Worm (Caenorhabditis elegans): Measurements from ENCODE around the gene srx-116.
A peak's percentile ranks its signal among the peaks of the same experiment; 100 is the strongest.

Gene srx-116

DNA sequence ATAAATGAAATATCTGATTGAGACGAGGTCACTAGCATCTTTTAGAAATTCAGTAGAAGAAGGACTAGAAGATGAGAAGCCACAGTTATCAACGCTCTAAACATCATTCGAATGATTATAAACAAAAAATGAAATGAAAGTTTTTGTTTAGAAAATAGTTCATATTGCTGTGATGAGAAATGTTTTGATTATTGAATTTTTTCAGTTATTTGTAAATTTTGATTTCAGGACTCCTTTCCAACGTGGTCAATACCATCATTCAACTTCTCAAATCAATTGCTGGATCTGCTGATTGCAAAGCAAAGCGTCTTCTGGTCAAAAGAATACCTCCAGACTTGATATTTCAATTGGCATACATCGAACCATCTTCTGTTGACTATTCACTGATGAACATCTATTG, 12.6 kb upstream of the srx-116 start, which contains the start of gene W05B10.6:
Gene W05B10.6, minus strand, starts transcription at position 101 of the 400 bp plus-strand sequence.
- TF ChIP-seq W03F9.2 (tag; optimal IDR thresholded peaks at IDR 0.05) (no peak), him-1 (tag; optimal IDR thresholded peaks at IDR 0.05) (no peak), dao-5 (tag; optimal IDR thresholded peaks at IDR 0.05) (no peak)

ce11 chrV:12659426-12659825, 11.3 kb upstream of the srx-116 start, which contains the start of gene ccch-3:
TSS of gene ccch-3 (minus strand) at chrV:12659687.
- TF ChIP-seq W03F9.2 (tag; optimal IDR thresholded peaks at IDR 0.05) (peak; percentile 54), him-1 (tag; optimal IDR thresholded peaks at IDR 0.05) (no peak)

DNA sequence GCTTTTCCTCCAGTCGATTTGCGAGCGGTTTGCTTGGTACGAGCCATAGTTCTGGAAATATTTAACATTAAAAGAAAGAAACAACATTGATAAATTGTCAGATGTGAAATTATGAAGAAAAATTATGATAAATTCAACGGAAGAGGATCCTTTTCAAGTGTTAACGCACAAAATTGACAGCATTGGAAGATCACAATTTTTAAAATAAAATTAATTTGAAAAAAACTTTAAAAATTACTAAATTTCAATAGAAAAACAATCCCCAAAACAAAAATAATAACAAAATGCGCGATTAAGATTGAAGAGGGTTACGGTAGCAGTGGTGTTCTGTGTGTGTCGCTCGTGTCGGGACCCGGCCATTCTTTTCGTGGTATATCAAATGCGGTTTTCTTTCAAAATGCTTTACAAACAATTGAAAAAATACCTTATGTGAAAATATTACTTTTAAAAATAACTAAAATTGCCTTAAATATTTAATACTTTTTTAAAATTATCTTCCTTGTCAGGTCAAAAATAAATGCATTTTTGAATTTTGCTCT, 10.4 kb upstream of the srx-116 start, which contains the start of gene his-74:
Gene his-74, minus strand, starts transcription at position 51 of the 539 bp plus-strand sequence.
- no peak for TF ChIP-seq him-1 (tag; optimal IDR thresholded peaks at IDR 0.05)
- TF ChIP-seq W03F9.2 (tag; optimal IDR thresholded peaks at IDR 0.05), result no peak
- TF ChIP-seq dao-5 (tag; optimal IDR thresholded peaks at IDR 0.05), result no peak

DNA sequence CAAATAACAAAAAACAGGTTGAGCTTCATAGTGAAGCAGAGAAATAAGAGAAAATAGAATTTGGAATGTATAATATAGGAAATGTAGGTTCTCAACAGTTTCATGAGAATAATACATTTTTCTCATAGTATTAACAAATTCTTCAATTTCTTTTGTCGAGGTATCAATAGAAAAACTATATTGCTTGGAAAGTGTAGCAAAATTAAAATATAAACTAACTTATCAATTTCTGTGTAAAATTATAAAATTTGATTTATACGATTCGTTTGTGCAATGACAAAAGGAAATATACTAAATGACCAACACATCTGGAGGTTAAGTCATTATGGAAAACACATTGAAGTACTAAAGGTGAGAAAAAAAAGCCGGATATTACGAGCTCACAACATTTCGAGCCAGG, 9.1 kb upstream of the srx-116 start, which contains the start of gene W05B10.3:
Gene W05B10.3, minus strand, starts transcription at position 101 of the 400 bp plus-strand sequence.
- no peak for TF ChIP-seq him-1 (tag; optimal IDR thresholded peaks at IDR 0.05)
- TF ChIP-seq W03F9.2 (tag; optimal IDR thresholded peaks at IDR 0.05), result no peak

DNA sequence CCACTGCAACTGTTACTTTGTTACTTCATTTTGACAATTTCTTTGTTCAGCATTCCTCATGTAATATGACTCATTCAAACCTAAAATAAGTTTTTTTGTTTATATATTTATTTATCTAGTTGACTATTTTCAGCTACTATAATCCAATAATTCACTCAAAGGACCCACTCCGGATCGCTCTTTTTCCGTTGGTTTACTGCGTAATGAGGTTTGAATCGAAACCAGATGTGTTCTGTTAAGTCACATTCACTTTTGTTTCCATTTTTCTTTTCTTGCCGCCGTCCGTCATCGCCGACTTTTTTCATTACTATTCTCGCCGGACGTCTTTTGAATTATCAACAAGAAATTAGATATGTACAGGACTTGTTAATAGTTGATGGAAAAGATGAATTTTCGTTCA, 7.3 kb upstream of the srx-116 start:
- no peak for TF ChIP-seq W03F9.2 (tag; optimal IDR thresholded peaks at IDR 0.05)
- no peak for TF ChIP-seq dao-5 (tag; optimal IDR thresholded peaks at IDR 0.05)
- no peak for TF ChIP-seq him-1 (tag; optimal IDR thresholded peaks at IDR 0.05)

ce11 chrV:12667397-12667796, 3.3 kb upstream of the srx-116 start:
- no peak for TF ChIP-seq dao-5 (tag; optimal IDR thresholded peaks at IDR 0.05)

- TF ChIP-seq him-1 (tag; optimal IDR thresholded peaks at IDR 0.05) (no peak), W03F9.2 (tag; optimal IDR thresholded peaks at IDR 0.05) (no peak), dao-5 (tag; optimal IDR thresholded peaks at IDR 0.05) (no peak)
Measured at ce11 chrV:12667926-12668325, 2.8 kb upstream of the srx-116 start, which contains the start of gene W05B10.4. TSS of gene W05B10.4 (plus strand) at chrV:12668226.

- TF ChIP-seq him-1 (tag; optimal IDR thresholded peaks at IDR 0.05), result no peak
- no peak for TF ChIP-seq dao-5 (tag; optimal IDR thresholded peaks at IDR 0.05)
- no peak for TF ChIP-seq W03F9.2 (tag; optimal IDR thresholded peaks at IDR 0.05)
Measured at ce11 chrV:12673745-12674144, 3.0 kb downstream of the srx-116 start.

- no peak for TF ChIP-seq him-1 (tag; optimal IDR thresholded peaks at IDR 0.05)
- no peak for TF ChIP-seq W03F9.2 (tag; optimal IDR thresholded peaks at IDR 0.05)
Measured at ce11 chrV:12676299-12676698, 5.6 kb downstream of the srx-116 start.

DNA sequence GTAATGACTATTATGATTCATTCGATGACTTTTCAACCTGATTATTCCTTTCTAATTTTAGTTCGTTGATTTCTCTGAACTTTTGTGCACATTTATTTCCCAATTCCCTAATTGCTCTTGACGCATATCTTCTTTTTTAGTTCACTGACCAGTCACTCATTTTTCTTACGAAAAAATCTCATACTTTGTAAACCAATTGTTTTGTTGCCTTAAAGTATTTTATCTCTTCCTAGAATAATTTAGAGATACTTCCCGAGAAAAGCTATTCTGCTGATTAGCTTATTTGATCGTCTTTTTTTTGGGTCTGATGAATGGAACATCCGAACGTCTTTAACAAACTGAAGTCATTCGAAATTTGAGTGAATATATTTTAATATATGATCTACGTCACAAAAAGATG, 8.6 kb downstream of the srx-116 start:
- no peak for TF ChIP-seq W03F9.2 (tag; optimal IDR thresholded peaks at IDR 0.05)
- TF ChIP-seq him-1 (tag; optimal IDR thresholded peaks at IDR 0.05), result no peak
- no peak for TF ChIP-seq dao-5 (tag; optimal IDR thresholded peaks at IDR 0.05)

DNA sequence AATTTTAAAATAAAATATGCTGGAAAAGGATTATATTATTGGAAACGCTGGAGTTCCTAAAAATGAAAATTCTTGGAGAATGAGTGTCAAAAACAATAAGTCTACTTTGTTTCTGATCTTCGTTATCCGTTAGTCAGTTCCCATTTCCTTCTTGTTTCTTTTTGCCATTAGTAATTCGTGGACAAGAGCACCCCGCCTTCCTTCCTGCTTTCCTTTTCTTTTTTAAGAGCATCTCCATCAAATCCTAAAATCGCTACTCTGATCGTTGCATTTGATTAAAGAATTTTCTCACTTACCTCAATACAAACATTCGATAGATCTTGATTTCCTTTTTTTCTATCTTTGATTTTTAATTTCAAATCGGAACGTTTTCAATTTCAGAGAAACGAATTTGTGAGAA, 9.1 kb downstream of the srx-116 start, which contains the start of gene frpr-15:
Gene frpr-15, plus strand, starts transcription at position 301 of the 400 bp plus-strand sequence.
- TF ChIP-seq him-1 (tag; optimal IDR thresholded peaks at IDR 0.05) (no peak), W03F9.2 (tag; optimal IDR thresholded peaks at IDR 0.05) (no peak), dao-5 (tag; optimal IDR thresholded peaks at IDR 0.05) (no peak)

DNA sequence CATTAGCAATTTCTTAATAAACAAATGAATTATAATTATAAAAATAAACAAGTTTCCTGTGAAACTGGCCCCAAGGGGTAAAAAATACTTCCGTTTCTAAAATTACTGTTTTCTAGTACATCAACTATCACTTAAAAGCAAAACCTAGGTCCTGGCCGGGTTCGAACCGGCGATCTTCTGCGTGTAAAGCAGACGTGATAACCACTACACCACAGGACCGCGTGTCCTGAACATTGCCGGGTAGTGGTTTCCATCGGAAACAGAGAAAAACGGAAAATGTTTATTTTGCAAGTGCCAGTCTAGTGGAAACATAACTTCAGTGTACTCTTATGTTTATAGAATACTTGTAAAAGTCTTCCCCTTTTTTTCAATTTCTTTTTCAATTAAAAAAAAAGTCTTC, 12.5 kb downstream of the srx-116 start:
- TF ChIP-seq him-1 (tag; optimal IDR thresholded peaks at IDR 0.05), result no peak
- no peak for TF ChIP-seq W03F9.2 (tag; optimal IDR thresholded peaks at IDR 0.05)
- no peak for TF ChIP-seq dao-5 (tag; optimal IDR thresholded peaks at IDR 0.05)

- no peak for TF ChIP-seq dao-5 (tag; optimal IDR thresholded peaks at IDR 0.05)
- TF ChIP-seq W03F9.2 (tag; optimal IDR thresholded peaks at IDR 0.05), result no peak
- TF ChIP-seq him-1 (tag; optimal IDR thresholded peaks at IDR 0.05), result no peak
Measured at ce11 chrV:12695155-12695554, 24.4 kb downstream of the srx-116 start, which contains the start of gene parn-1. TSS of gene parn-1 (minus strand) at chrV:12695255.

- TF ChIP-seq W03F9.2 (tag; optimal IDR thresholded peaks at IDR 0.05) (no peak), him-1 (tag; optimal IDR thresholded peaks at IDR 0.05) (no peak)
Measured at ce11 chrV:12695968-12696367, 25.3 kb downstream of the srx-116 start, which contains the start of gene K10C8.4. TSS of gene K10C8.4 (plus strand) at chrV:12696268.

- TF ChIP-seq W03F9.2 (tag; optimal IDR thresholded peaks at IDR 0.05) (peak; percentile 62), him-1 (tag; optimal IDR thresholded peaks at IDR 0.05) (no peak), dao-5 (tag; optimal IDR thresholded peaks at IDR 0.05) (no peak)
Measured at ce11 chrV:12696790-12697189, 26.1 kb downstream of the srx-116 start.

Measured in whole organism, L4/young adult.